Worm (Caenorhabditis elegans): Measurements from ENCODE around the gene C32B5.6.
"Not testable (repeated sequence)": the region's sequence is repeated elsewhere in the genome, so short reads cannot be mapped to it uniquely, and the experiment has no call there.

ce11 chrII:968106-968505 is at the start of gene C32B5.6:
- not testable (repeated sequence) for TF ChIP-seq ama-1 (optimal IDR thresholded peaks at IDR 0.05); lin-15B (tag; optimal IDR thresholded peaks at IDR 0.05); skn-1 (tag; optimal IDR thresholded peaks at IDR 0.05); lin-39 (tag; optimal IDR thresholded peaks at IDR 0.05); unc-130 (tag; optimal IDR thresholded peaks at IDR 0.05); fos-1 (tag; optimal IDR thresholded peaks at IDR 0.05)
